ENCODE assay signal across 1 fruit fly cellular context in the genomic region with DNA sequence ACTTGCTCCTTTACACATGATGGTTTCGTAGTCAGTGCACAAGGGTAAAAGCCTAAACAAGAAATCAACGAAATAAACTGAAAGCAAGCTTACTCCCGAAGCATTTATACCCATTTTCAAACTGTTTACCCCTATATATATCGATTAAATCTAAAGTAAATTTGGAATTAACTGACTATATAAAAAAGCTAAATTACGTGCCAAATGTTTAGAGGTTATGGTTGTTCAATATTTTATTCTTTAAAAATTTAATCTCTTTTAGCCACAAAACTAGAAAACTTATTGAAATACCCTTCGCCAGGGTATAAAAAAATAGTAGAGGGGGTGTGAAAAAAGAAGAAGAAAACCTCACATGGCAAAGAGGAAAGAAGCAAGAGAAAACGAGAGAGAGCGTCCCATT.
TF ChIP-seq lines count a peak whose summit lies in the region.

No protein-coding gene starts in this region.

TF ChIP-seq in whole organism, embryonic, 481 proteins besides CTCF, POLR2A, EP300 and RAD21 (continued from another document and continues in another):
- TF ChIP-seq CG2875 (GFP tag; optimal IDR thresholded peaks at IDR 0.05; lab: Kevin White, UChicago) (peak; percentile 9), peb (GFP tag; IDR thresholded peaks at IDR 0.05; lab: Robert Waterston, UW) (no peak), Deaf1 (tag; optimal IDR thresholded peaks at IDR 0.05; lab: Kevin White, UChicago) (peak; percentile 36), luna (GFP tag; optimal IDR thresholded peaks at IDR 0.05; lab: Kevin White, UChicago) (no peak), Ssrp (tag; optimal IDR thresholded peaks at IDR 0.05; lab: Kevin White, UChicago) (peak; percentile 64), gcm (GFP tag; optimal IDR thresholded peaks at IDR 0.05; lab: Kevin White, UChicago) (peak; percentile 53), Ravus (GFP tag; IDR thresholded peaks at IDR 0.05; lab: Robert Waterston, UW) (no peak), CG6254 (GFP tag; optimal IDR thresholded peaks at IDR 0.05; lab: Kevin White, UChicago) (peak; percentile 45), HLH4C (GFP tag; IDR thresholded peaks at IDR 0.05; lab: Robert Waterston, UW; ENCODE audit: partially characterized antibody) (no peak), CG10366 (GFP tag; IDR thresholded peaks at IDR 0.05; lab: Robert Waterston, UW) (no peak), CG18599 (GFP tag; optimal IDR thresholded peaks at IDR 0.05; lab: Kevin White, UChicago) (peak; percentile 82), Hr39 (optimal IDR thresholded peaks at IDR 0.05; lab: Kevin White, UChicago) (no peak), CG9797 (GFP tag; optimal IDR thresholded peaks at IDR 0.05; lab: Kevin White, UChicago) (no peak), CG15011 (GFP tag; optimal IDR thresholded peaks at IDR 0.05; lab: Kevin White, UChicago) (peak; percentile 50), CG8359 (GFP tag; optimal IDR thresholded peaks at IDR 0.05; lab: Kevin White, UChicago; ENCODE audit: borderline replicate concordance) (peak; percentile 26), Taf1 (GFP tag; IDR thresholded peaks at IDR 0.05; lab: Robert Waterston, UW) (no peak), CG33213 (GFP tag; optimal IDR thresholded peaks at IDR 0.05; lab: Kevin White, UChicago) (no peak), CoRest (tag; optimal IDR thresholded peaks at IDR 0.05; lab: Kevin White, UChicago) (peak; percentile 70), toy (GFP tag; IDR thresholded peaks at IDR 0.05; lab: Robert Waterston, UW) (no peak), Opbp (GFP tag; IDR thresholded peaks at IDR 0.05; lab: Robert Waterston, UW; ENCODE audit: partially characterized antibody) (no peak), CG18262 (tag; optimal IDR thresholded peaks at IDR 0.05; lab: Kevin White, UChicago) (peak; percentile 81), zen2 (GFP tag; IDR thresholded peaks at IDR 0.05; lab: Robert Waterston, UW; ENCODE audit: partially characterized antibody) (no peak), Med (GFP tag; lab: Kevin White, UChicago) (peak; percentile 44), CG8281 (tag; optimal IDR thresholded peaks at IDR 0.05; lab: Kevin White, UChicago) (peak; percentile 21), CG7928 (GFP tag; optimal IDR thresholded peaks at IDR 0.05; lab: Kevin White, UChicago) (no peak), CG16815 (GFP tag; optimal IDR thresholded peaks at IDR 0.05; lab: Kevin White, UChicago) (peak; percentile 38), CG16813 (GFP tag; IDR thresholded peaks at IDR 0.05; lab: Robert Waterston, UW; ENCODE audit: partially characterized antibody) (no peak), dmrt11E (tag; optimal IDR thresholded peaks at IDR 0.05; lab: Kevin White, UChicago) (peak; percentile 80), CG4617 (GFP tag; optimal IDR thresholded peaks at IDR 0.05; lab: Kevin White, UChicago; ENCODE audit: borderline replicate concordance) (no peak), CG12071 (GFP tag; optimal IDR thresholded peaks at IDR 0.05; lab: Kevin White, UChicago) (no peak), ttk (GFP tag; IDR thresholded peaks at IDR 0.05; lab: Robert Waterston, UW) (peak; percentile 40; the same call in 1 of the 2 replicates), CG8388 (GFP tag; optimal IDR thresholded peaks at IDR 0.05; lab: Kevin White, UChicago) (peak; percentile 64), CG3281 (GFP tag; optimal IDR thresholded peaks at IDR 0.05; lab: Kevin White, UChicago) (peak; percentile 58), danr (GFP tag; IDR thresholded peaks at IDR 0.05; lab: Robert Waterston, UW) (0 out of 2 replicates have a peak, but pooled peaks have one; percentile 11), NK7.1 (GFP tag; optimal IDR thresholded peaks at IDR 0.05; lab: Kevin White, UChicago) (peak; percentile 10), CG12769 (tag; optimal IDR thresholded peaks at IDR 0.05; lab: Kevin White, UChicago) (no peak), nerfin-2 (GFP tag; IDR thresholded peaks at IDR 0.05; lab: Robert Waterston, UW; ENCODE audit: partially characterized antibody) (no peak), Rx (GFP tag; IDR thresholded peaks at IDR 0.05; lab: Robert Waterston, UW) (no peak), CG4820 (GFP tag; optimal IDR thresholded peaks at IDR 0.05; lab: Kevin White, UChicago) (peak; percentile 30), pho (GFP tag; optimal IDR thresholded peaks at IDR 0.05; lab: Kevin White, UChicago) (peak; percentile 18), crc (GFP tag; optimal IDR thresholded peaks at IDR 0.05; lab: Kevin White, UChicago) (no peak), pros (GFP tag; optimal IDR thresholded peaks at IDR 0.05; lab: Kevin White, UChicago) (peak; percentile 64), en (GFP tag; optimal IDR thresholded peaks at IDR 0.05; lab: Kevin White, UChicago) (no peak), wor (GFP tag; IDR thresholded peaks at IDR 0.05; lab: Robert Waterston, UW) (no peak), Ets65A (GFP tag; lab: Kevin White, UChicago) (no peak), MBD-R2 (GFP tag; IDR thresholded peaks at IDR 0.05; lab: Robert Waterston, UW) (no peak; the same call in 1 of the 2 replicates), ind (GFP tag; optimal IDR thresholded peaks at IDR 0.05; lab: Kevin White, UChicago) (peak; percentile 43), aop (GFP tag; IDR thresholded peaks at IDR 0.05; lab: Robert Waterston, UW) (no peak), CG11695 (GFP tag; IDR thresholded peaks at IDR 0.05; lab: Robert Waterston, UW) (peak; percentile 68), CG9609 (GFP tag; optimal IDR thresholded peaks at IDR 0.05; lab: Kevin White, UChicago) (no peak), Usf (GFP tag; optimal IDR thresholded peaks at IDR 0.05; lab: Kevin White, UChicago) (no peak), CG13123 (GFP tag; optimal IDR thresholded peaks at IDR 0.05; lab: Kevin White, UChicago) (peak; percentile 37), CG3838 (GFP tag; optimal IDR thresholded peaks at IDR 0.05; lab: Kevin White, UChicago) (no peak), gt (GFP tag; IDR thresholded peaks at IDR 0.05; lab: Robert Waterston, UW) (no peak), Xbp1 (GFP tag; optimal IDR thresholded peaks at IDR 0.05; lab: Kevin White, UChicago) (peak; percentile 56), tx (GFP tag; optimal IDR thresholded peaks at IDR 0.05; lab: Kevin White, UChicago) (peak; percentile 30), tin (GFP tag; optimal IDR thresholded peaks at IDR 0.05; lab: Kevin White, UChicago) (peak; percentile 34), CG10209 (GFP tag; optimal IDR thresholded peaks at IDR 0.05; lab: Kevin White, UChicago) (peak; percentile 56), CG7271 (tag; optimal IDR thresholded peaks at IDR 0.05; lab: Kevin White, UChicago) (no peak), Oaz (GFP tag; IDR thresholded peaks at IDR 0.05; lab: Robert Waterston, UW) (no peak), MESR4 (GFP tag; optimal IDR thresholded peaks at IDR 0.05; lab: Kevin White, UChicago) (no peak), CG2202 (tag; optimal IDR thresholded peaks at IDR 0.05; lab: Kevin White, UChicago) (no peak), CG13287 (GFP tag; IDR thresholded peaks at IDR 0.05; lab: Robert Waterston, UW; ENCODE audit: partially characterized antibody) (no peak), CG31365 (tag; optimal IDR thresholded peaks at IDR 0.05; lab: Kevin White, UChicago) (no peak), Dad (GFP tag; optimal IDR thresholded peaks at IDR 0.05; lab: Kevin White, UChicago) (no peak), CG43689 (GFP tag; IDR thresholded peaks at IDR 0.05; lab: Robert Waterston, UW) (no peak), CG18764 (GFP tag; optimal IDR thresholded peaks at IDR 0.05; lab: Kevin White, UChicago) (no peak), CG31441 (GFP tag; IDR thresholded peaks at IDR 0.05; lab: Robert Waterston, UW) (peak; percentile 77), Ada2b (GFP tag; IDR thresholded peaks at IDR 0.05; lab: Robert Waterston, UW) (peak; percentile 57), CG12744 (GFP tag; optimal IDR thresholded peaks at IDR 0.05; lab: Kevin White, UChicago) (no peak), zf30C (GFP tag; optimal IDR thresholded peaks at IDR 0.05; lab: Kevin White, UChicago) (no peak), ci (GFP tag; IDR thresholded peaks at IDR 0.05; lab: Robert Waterston, UW) (peak; percentile 21; the same call in 1 of the 3 replicates), PHDP (tag; optimal IDR thresholded peaks at IDR 0.05; lab: Kevin White, UChicago) (peak; percentile 68), CG2678 (tag; optimal IDR thresholded peaks at IDR 0.05; lab: Kevin White, UChicago) (peak; percentile 84), CG34224 (GFP tag; IDR thresholded peaks at IDR 0.05; lab: Robert Waterston, UW; ENCODE audit: partially characterized antibody) (no peak), sens (GFP tag; lab: Kevin White, UChicago) (peak; percentile 92), HLHmδ (GFP tag; optimal IDR thresholded peaks at IDR 0.05; lab: Kevin White, UChicago) (no peak), CG13624 (GFP tag; optimal IDR thresholded peaks at IDR 0.05; lab: Kevin White, UChicago) (peak; percentile 34), CG3065 (GFP tag; optimal IDR thresholded peaks at IDR 0.05; lab: Kevin White, UChicago) (no peak), fd3F (GFP tag; optimal IDR thresholded peaks at IDR 0.05; lab: Kevin White, UChicago) (peak; percentile 34), CG15269 (tag; optimal IDR thresholded peaks at IDR 0.05; lab: Kevin White, UChicago) (peak; percentile 67), gfzf (GFP tag; optimal IDR thresholded peaks at IDR 0.05; lab: Kevin White, UChicago) (no peak), pan (optimal IDR thresholded peaks at IDR 0.05; lab: Kevin White, UChicago) (no peak), pan (GFP tag; optimal IDR thresholded peaks at IDR 0.05 in 1 of 2, IDR thresholded peaks at IDR 0.05 in 1 of 2) (peak in 1 of 2 experiments; percentile 63), sr (GFP tag; IDR thresholded peaks at IDR 0.05; lab: Robert Waterston, UW) (no peak), tio (GFP tag; optimal IDR thresholded peaks at IDR 0.05; lab: Kevin White, UChicago) (peak; percentile 32), CG6654 (GFP tag; optimal IDR thresholded peaks at IDR 0.05; lab: Kevin White, UChicago) (no peak), sisA (GFP tag; IDR thresholded peaks at IDR 0.05; lab: Robert Waterston, UW) (no peak; the same call in 1 of the 2 replicates), CG7786 (GFP tag; optimal IDR thresholded peaks at IDR 0.05; lab: Kevin White, UChicago) (peak; percentile 15), wek (GFP tag; optimal IDR thresholded peaks at IDR 0.05; lab: Kevin White, UChicago) (no peak), Meics (GFP tag; optimal IDR thresholded peaks at IDR 0.05; lab: Kevin White, UChicago) (peak; percentile 66), esg (GFP tag; conservative IDR thresholded peaks at IDR 0.05; lab: Robert Waterston, UW) (peak; percentile 43), stc (GFP tag; IDR thresholded peaks at IDR 0.05; lab: Robert Waterston, UW) (no peak), CG1529 (GFP tag; optimal IDR thresholded peaks at IDR 0.05; lab: Kevin White, UChicago) (peak; percentile 20), Hmr (GFP tag; optimal IDR thresholded peaks at IDR 0.05; lab: Kevin White, UChicago) (peak; percentile 74), Nf-YA (GFP tag; IDR thresholded peaks at IDR 0.05; lab: Robert Waterston, UW) (no peak), CG4404 (GFP tag; IDR thresholded peaks at IDR 0.05; lab: Robert Waterston, UW) (no peak), mam (GFP tag; optimal IDR thresholded peaks at IDR 0.05; lab: Kevin White, UChicago) (peak; percentile 25), sc (optimal IDR thresholded peaks at IDR 0.05; lab: Kevin White, UChicago) (no peak), sc (GFP tag; optimal IDR thresholded peaks at IDR 0.05; lab: Kevin White, UChicago) (peak; percentile 36), scrt (GFP tag; optimal IDR thresholded peaks at IDR 0.05; lab: Kevin White, UChicago) (peak; percentile 61), dysf (GFP tag; IDR thresholded peaks at IDR 0.05; lab: Robert Waterston, UW) (peak; percentile 68; the same call in 2 of the 3 replicates), CG9932 (GFP tag; IDR thresholded peaks at IDR 0.05; lab: Robert Waterston, UW) (peak; percentile 28; the same call in 1 of the 2 replicates), Atf3 (GFP tag; optimal IDR thresholded peaks at IDR 0.05; lab: Kevin White, UChicago) (peak; percentile 18), chif (GFP tag; optimal IDR thresholded peaks at IDR 0.05; lab: Kevin White, UChicago) (peak; percentile 10 to 46), CG16863 (GFP tag; optimal IDR thresholded peaks at IDR 0.05; lab: Kevin White, UChicago) (peak; percentile 33), CG6272 (GFP tag; IDR thresholded peaks at IDR 0.05; lab: Robert Waterston, UW) (no peak), Fer3 (tag; optimal IDR thresholded peaks at IDR 0.05; lab: Kevin White, UChicago) (peak; percentile 67), al (GFP tag; IDR thresholded peaks at IDR 0.05; lab: Robert Waterston, UW) (peak; percentile 22; the same call in 1 of the 2 replicates), CG11085 (GFP tag; IDR thresholded peaks at IDR 0.05; lab: Robert Waterston, UW) (no peak), CG17802 (tag; optimal IDR thresholded peaks at IDR 0.05; lab: Kevin White, UChicago) (no peak), Side (GFP tag; optimal IDR thresholded peaks at IDR 0.05; lab: Kevin White, UChicago) (peak; percentile 18), Mad (GFP tag; optimal IDR thresholded peaks at IDR 0.05; lab: Kevin White, UChicago) (no peak), eyg (GFP tag; optimal IDR thresholded peaks at IDR 0.05; lab: Kevin White, UChicago) (no peak), CG14667 (GFP tag; IDR thresholded peaks at IDR 0.05; lab: Robert Waterston, UW) (no peak), Jarid2 (GFP tag; optimal IDR thresholded peaks at IDR 0.05; lab: Kevin White, UChicago) (no peak), CG18011 (GFP tag; optimal IDR thresholded peaks at IDR 0.05; lab: Kevin White, UChicago) (peak; percentile 6), Dp (GFP tag; optimal IDR thresholded peaks at IDR 0.05; lab: Kevin White, UChicago) (no peak), Dip3 (GFP tag; optimal IDR thresholded peaks at IDR 0.05; lab: Kevin White, UChicago) (no peak), Spps (tag; optimal IDR thresholded peaks at IDR 0.05; lab: Kevin White, UChicago) (peak; percentile 33), h (optimal IDR thresholded peaks at IDR 0.05; lab: Kevin White, UChicago) (no peak), gsb (GFP tag; IDR thresholded peaks at IDR 0.05; lab: Robert Waterston, UW) (no peak), CG10274 (GFP tag; optimal IDR thresholded peaks at IDR 0.05; lab: Kevin White, UChicago) (no peak), GATAe (GFP tag; conservative IDR thresholded peaks at IDR 0.05; lab: Robert Waterston, UW) (no peak), her (GFP tag; optimal IDR thresholded peaks at IDR 0.05; lab: Kevin White, UChicago) (no peak), HHEX (GFP tag; optimal IDR thresholded peaks at IDR 0.05; lab: Kevin White, UChicago) (peak; percentile 52), fd64A (GFP tag; optimal IDR thresholded peaks at IDR 0.05; lab: Kevin White, UChicago) (no peak), pfk (GFP tag; optimal IDR thresholded peaks at IDR 0.05; lab: Kevin White, UChicago) (no peak), dmrt99B (tag; optimal IDR thresholded peaks at IDR 0.05; lab: Kevin White, UChicago) (peak; percentile 75), ERR (GFP tag; optimal IDR thresholded peaks at IDR 0.05; lab: Kevin White, UChicago) (no peak)
